Worm (Caenorhabditis elegans) whole organism, L4/young adult: Measurements from ENCODE around the gene D1086.5.

Experiments
- W03F9.2 ChIP-seq: fragments of 150-350 bp; optimal IDR thresholded peaks from 2 replicates; lab custom pipeline; 2014; ENCODE audit warnings: missing biosample characterization, missing genetic modification characterization
- dao-5 ChIP-seq: sonication (generic microtip); optimal IDR thresholded peaks from 2 replicates; lab custom pipeline; 2016; ENCODE audit warnings: missing genotype, missing genetic modification characterization, moderate library complexity, missing compliant biosample characterization
- him-1 ChIP-seq: sonication (generic microtip); optimal IDR thresholded peaks from 2 replicates; lab custom pipeline; 2016; ENCODE audit warnings: missing genotype, missing genetic modification reagents, missing genetic modification characterization, missing compliant biosample characterization

DNA sequence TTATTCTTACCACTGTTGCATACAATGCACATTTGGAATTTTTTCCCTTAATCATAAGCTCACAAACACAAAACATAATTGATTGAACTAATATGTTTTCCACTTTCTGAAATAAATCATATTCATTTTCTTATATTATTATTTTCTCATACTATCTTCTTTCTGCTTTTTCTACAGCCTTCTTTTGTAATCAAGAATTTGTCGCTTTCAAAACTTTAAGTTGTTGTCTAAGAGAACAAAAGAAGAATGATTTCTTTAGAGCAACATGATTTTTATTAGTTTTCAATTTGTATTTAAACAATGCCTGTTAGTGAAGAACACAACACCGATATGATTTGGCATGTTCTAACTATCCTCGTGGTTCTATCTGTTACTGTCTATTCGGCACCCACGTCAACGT, 6.2 kb downstream of the D1086.5 start, which contains the start of gene D1086.7:
- no peak for TF ChIP-seq W03F9.2 (tag; lab: Kevin White, UChicago)
- no peak for TF ChIP-seq him-1 (tag; lab: Kevin White, UChicago)
- no peak for TF ChIP-seq dao-5 (tag; lab: Kevin White, UChicago)
